Worm (Caenorhabditis elegans): Measurements from ENCODE around the gene btb-8.

DNA sequence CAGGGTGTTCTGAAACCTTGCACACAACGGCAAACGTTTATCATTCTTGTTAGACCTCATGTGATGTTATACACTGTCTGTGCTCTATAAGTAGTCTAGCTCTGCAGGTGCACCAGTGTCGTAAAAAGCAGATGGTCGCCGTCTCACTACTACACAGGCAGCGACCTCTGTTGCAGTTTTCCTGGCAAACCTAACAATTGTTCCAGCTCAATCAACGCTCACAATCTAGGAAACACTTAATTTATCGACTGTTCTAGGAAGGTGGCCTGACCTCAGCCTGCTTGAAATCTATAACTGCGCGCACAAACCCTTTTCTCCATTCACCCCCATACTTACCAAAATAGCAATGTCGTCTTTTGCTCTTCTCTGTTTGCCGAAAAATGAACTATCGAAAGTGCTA, 1.7 kb downstream of the btb-8 start, which contains the start of gene fbxb-11:
- TF ChIP-seq ztf-11 (tag; optimal IDR thresholded peaks at IDR 0.05) = no peak
- no peak for TF ChIP-seq snpc-1.2 (GFP tag; IDR thresholded peaks at IDR 0.05)
- TF ChIP-seq pha-4 (GFP tag; IDR thresholded peaks at IDR 0.05) = no peak
- TF ChIP-seq pha-4 (tag; optimal IDR thresholded peaks at IDR 0.05) = no peak
- TF ChIP-seq lsy-2 (tag; optimal IDR thresholded peaks at IDR 0.05) = no peak
- no peak for TF ChIP-seq rbr-2 (tag; optimal IDR thresholded peaks at IDR 0.05)
- no peak for TF ChIP-seq hif-1 (tag; optimal IDR thresholded peaks at IDR 0.05)
- no peak for TF ChIP-seq mdt-29 (GFP tag; IDR thresholded peaks at IDR 0.05)
- TF ChIP-seq nhr-28 (tag; optimal IDR thresholded peaks at IDR 0.05) = no peak
- no peak for TF ChIP-seq zfp-3 (GFP tag; conservative IDR thresholded peaks at IDR 0.05)
- no peak for TF ChIP-seq unc-62 (GFP tag; optimal IDR thresholded peaks at IDR 0.05 in 1 of 2)
- TF ChIP-seq unc-62 (tag; optimal IDR thresholded peaks at IDR 0.05) = no peak
